Worm (Caenorhabditis elegans) whole organism, late embryonic: ENCODE data around the gene F28B1.9.

Experiments used
- C08G9.2 ChIP-seq: sonication (generic microtip); optimal IDR thresholded peaks from 2 replicates; lab custom pipeline; 2016; ENCODE audit warnings: mild to moderate bottlenecking, missing genetic modification characterization, moderate library complexity, missing compliant biosample characterization
- K02D7.2 ChIP-seq: sonication (generic microtip); optimal IDR thresholded peaks from 2 replicates; lab custom pipeline; 2017; ENCODE audit warnings: mild to moderate bottlenecking, missing genetic modification characterization, missing compliant biosample characterization
- ahr-1 ChIP-seq: sonication (generic microtip); optimal IDR thresholded peaks from 2 replicates; lab custom pipeline; 2016; ENCODE audit warnings: missing genetic modification characterization, missing compliant biosample characterization
- ama-1 ChIP-seq: fragments of 150-350 bp; optimal IDR thresholded peaks from 2 replicates; lab custom pipeline; 2014
- ceh-14 ChIP-seq: sonication (generic microtip); optimal IDR thresholded peaks from 2 replicates; lab custom pipeline; 2016; ENCODE audit warnings: missing genotype, missing genetic modification characterization, missing compliant biosample characterization
- ceh-18 ChIP-seq: sonication (generic microtip); optimal IDR thresholded peaks from 2 replicates; lab custom pipeline; 2016; ENCODE audit warnings: missing genetic modification characterization, missing compliant biosample characterization
- ceh-22 ChIP-seq: sonication (generic microtip); optimal IDR thresholded peaks from 2 replicates; lab custom pipeline; 2017; ENCODE audit warnings: missing biosample characterization, missing genetic modification characterization
- ceh-31 ChIP-seq: sonication (generic microtip); optimal IDR thresholded peaks from 2 replicates; lab custom pipeline; 2016; ENCODE audit warnings: missing genetic modification characterization, missing compliant biosample characterization
- ceh-34 ChIP-seq: sonication (generic microtip); optimal IDR thresholded peaks from 2 replicates; lab custom pipeline; 2016; ENCODE audit warnings: mild to moderate bottlenecking, missing genetic modification characterization, missing compliant biosample characterization
- ceh-45 ChIP-seq: fragments of 200-800 bp; sonication (Bioruptor generic); IDR thresholded peaks from 2 replicates; pipeline ENCODE4 v1.3.6; 2022; ENCODE audit warnings: missing genetic modification reagents, missing genetic modification characterization, missing compliant biosample characterization
- ceh-9 ChIP-seq: sonication (generic microtip); optimal IDR thresholded peaks from 2 replicates; lab custom pipeline; 2016; ENCODE audit warnings: mild to moderate bottlenecking, missing genetic modification characterization, inconsistent platforms, missing compliant biosample characterization
- che-1 ChIP-seq: sonication (generic microtip); optimal IDR thresholded peaks from 2 replicates; lab custom pipeline; 2016; ENCODE audit warnings: mild to moderate bottlenecking, missing genetic modification characterization, missing compliant biosample characterization
- dmd-4 ChIP-seq: sonication (generic microtip); optimal IDR thresholded peaks from 2 replicates; lab custom pipeline; 2016; ENCODE audit warnings: borderline replicate concordance, missing genetic modification characterization, missing compliant biosample characterization
- elt-2 ChIP-seq: sonication (generic microtip); optimal IDR thresholded peaks from 2 replicates; lab custom pipeline; 2016; ENCODE audit warnings: missing genetic modification reagents, missing genetic modification characterization, missing compliant biosample characterization
- elt-4 ChIP-seq: sonication (generic microtip); optimal IDR thresholded peaks from 2 replicates; lab custom pipeline; 2016; ENCODE audit warnings: missing genetic modification characterization, missing compliant biosample characterization
- eyg-1 ChIP-seq: sonication (generic microtip); optimal IDR thresholded peaks from 2 replicates; lab custom pipeline; 2016; ENCODE audit warnings: missing genotype, missing genetic modification characterization, missing compliant biosample characterization
- fkh-6 ChIP-seq: sonication (generic microtip); optimal IDR thresholded peaks from 2 replicates; lab custom pipeline; 2016; ENCODE audit warnings: missing genetic modification characterization, missing compliant biosample characterization
- gmeb-2 ChIP-seq: sonication (generic microtip); optimal IDR thresholded peaks from 2 replicates; lab custom pipeline; 2016; ENCODE audit warnings: missing genetic modification characterization, inconsistent platforms, missing compliant biosample characterization
- hlh-15 ChIP-seq: sonication (generic microtip); optimal IDR thresholded peaks from 2 replicates; lab custom pipeline; 2016; ENCODE audit warnings: missing genetic modification characterization, missing compliant biosample characterization
- hlh-8 ChIP-seq: sonication (generic microtip); optimal IDR thresholded peaks from 2 replicates; lab custom pipeline; 2016; ENCODE audit warnings: missing genotype, missing genetic modification characterization, missing compliant biosample characterization
- lim-6 ChIP-seq: sonication (generic microtip); optimal IDR thresholded peaks from 2 replicates; lab custom pipeline; 2016; ENCODE audit warnings: missing genetic modification characterization, missing compliant biosample characterization
- lin-11 ChIP-seq: fragments of 200-800 bp; sonication (Bioruptor generic); optimal IDR thresholded peaks from 2 replicates; lab custom pipeline; 2018; ENCODE audit warnings: mild to moderate bottlenecking, missing genetic modification characterization, missing compliant biosample characterization
- madf-2 ChIP-seq: sonication (generic microtip); optimal IDR thresholded peaks from 2 replicates; lab custom pipeline; 2017; ENCODE audit warnings: missing genetic modification characterization, missing compliant biosample characterization
- mec-3 ChIP-seq: sonication (generic microtip); optimal IDR thresholded peaks from 2 replicates; lab custom pipeline; 2016; ENCODE audit warnings: borderline replicate concordance, missing genetic modification characterization, missing compliant biosample characterization
- nfya-1 ChIP-seq: sonication (generic microtip); optimal IDR thresholded peaks from 2 replicates; lab custom pipeline; 2017; ENCODE audit warnings: missing genetic modification characterization, mild to moderate bottlenecking, missing compliant biosample characterization, antibody characterized with exemption, moderate library complexity
- nhr-11 ChIP-seq: fragments of 150-350 bp; optimal IDR thresholded peaks from 2 replicates; lab custom pipeline; 2014; ENCODE audit warnings: missing biosample characterization, missing genetic modification characterization
- nhr-232 ChIP-seq: sonication (generic microtip); optimal IDR thresholded peaks from 2 replicates; lab custom pipeline; 2016; ENCODE audit warnings: missing genetic modification characterization, missing compliant biosample characterization
- npax-4 ChIP-seq: sonication (generic microtip); optimal IDR thresholded peaks from 2 replicates; lab custom pipeline; 2016; ENCODE audit warnings: missing genetic modification characterization, missing compliant biosample characterization
- odd-2 ChIP-seq: sonication (generic microtip); optimal IDR thresholded peaks from 2 replicates; lab custom pipeline; 2017; ENCODE audit warnings: antibody characterized with exemption, mild to moderate bottlenecking, missing genetic modification characterization, missing compliant biosample characterization
- pax-1 ChIP-seq: fragments of 150-350 bp; optimal IDR thresholded peaks from 2 replicates; lab custom pipeline; 2014; ENCODE audit warnings: missing biosample characterization, missing genetic modification characterization
- pha-4 ChIP-seq: fragments of 150-350 bp; optimal IDR thresholded peaks from 2 replicates; lab custom pipeline; 2018; ENCODE audit warnings: missing biosample characterization, missing genetic modification reagents, missing genetic modification characterization
- ref-2 ChIP-seq: sonication (generic microtip); optimal IDR thresholded peaks from 2 replicates; lab custom pipeline; 2016; ENCODE audit warnings: missing genetic modification characterization, missing compliant biosample characterization
- rnt-1 ChIP-seq: sonication (generic microtip); optimal IDR thresholded peaks from 2 replicates; lab custom pipeline; 2016; ENCODE audit warnings: missing genetic modification characterization, missing compliant biosample characterization
- sdc-2 ChIP-seq: sonication (generic microtip); optimal IDR thresholded peaks from 2 replicates; lab custom pipeline; 2016; ENCODE audit warnings: missing genotype, missing genetic modification characterization, missing compliant biosample characterization
- sox-2 ChIP-seq: fragments of 200-800 bp; sonication (Bioruptor generic); IDR thresholded peaks from 2 replicates; pipeline ENCODE4 v1.3.6; 2022; ENCODE audit warnings: missing genetic modification reagents, missing genetic modification characterization, missing compliant biosample characterization
- sox-4 ChIP-seq: sonication (generic microtip); optimal IDR thresholded peaks from 2 replicates; lab custom pipeline; 2017; ENCODE audit warnings: mild to moderate bottlenecking, missing genetic modification characterization, inconsistent platforms, missing compliant biosample characterization
- unc-42 ChIP-seq: sonication (generic microtip); optimal IDR thresholded peaks from 2 replicates; lab custom pipeline; 2016; ENCODE audit warnings: missing genotype, missing genetic modification characterization, missing compliant biosample characterization
- unc-55 ChIP-seq: sonication (generic microtip); optimal IDR thresholded peaks from 2 replicates; lab custom pipeline; 2017; ENCODE audit warnings: missing biosample characterization, missing genetic modification reagents, missing genetic modification characterization
- unc-86 ChIP-seq: sonication (generic microtip); optimal IDR thresholded peaks from 2 replicates; lab custom pipeline; 2016; ENCODE audit warnings: missing genetic modification characterization, missing compliant biosample characterization

Gene F28B1.9

ce11 chrV:17035850-17036249 is 25.8 kb upstream of the F28B1.9 start, which contains the start of gene srz-94:
Gene srz-94 (minus strand): TSS chrV:17035950.
- TF ChIP-seq elt-4, result no peak
- TF ChIP-seq pax-1 (tag; lab: Kevin White, UChicago), result no peak
- TF ChIP-seq eyg-1 (tag; lab: Kevin White, UChicago), result no peak
- TF ChIP-seq lim-6 (tag; lab: Kevin White, UChicago), result no peak
- no peak for TF ChIP-seq madf-2 (tag; lab: Kevin White, UChicago)
- no peak for TF ChIP-seq nhr-232 (tag; lab: Kevin White, UChicago)
- TF ChIP-seq fkh-6, result no peak
- TF ChIP-seq ahr-1, result no peak
- TF ChIP-seq hlh-8 (tag; lab: Kevin White, UChicago), result no peak
- no peak for TF ChIP-seq unc-55 (GFP tag; lab: Kevin White, UChicago)
- no peak for TF ChIP-seq sdc-2 (tag; lab: Kevin White, UChicago)
- no peak for TF ChIP-seq ref-2 (tag; lab: Kevin White, UChicago)
- no peak for TF ChIP-seq ama-1 (lab: Kevin White, UChicago)
- no peak for TF ChIP-seq che-1 (tag; lab: Kevin White, UChicago)
- no peak for TF ChIP-seq ceh-34
- no peak for TF ChIP-seq ceh-14 (tag; lab: Kevin White, UChicago)
- TF ChIP-seq nhr-11 (tag; lab: Kevin White, UChicago), result no peak
- TF ChIP-seq ceh-9 (tag; lab: Kevin White, UChicago), result no peak
- TF ChIP-seq sox-4 (tag; lab: Kevin White, UChicago), result no peak

ce11 chrV:17042263-17042662 is 19.4 kb upstream of the F28B1.9 start, which contains the start of gene hpo-33:
Gene hpo-33 (plus strand): TSS chrV:17042563.
- TF ChIP-seq ceh-31 (tag; lab: Kevin White, UChicago), result no peak
- TF ChIP-seq madf-2 (tag; lab: Kevin White, UChicago), result no peak
- TF ChIP-seq dmd-4 (tag; lab: Kevin White, UChicago), result no peak
- TF ChIP-seq hlh-15 (tag; lab: Kevin White, UChicago), result no peak
- TF ChIP-seq sox-2, result no peak
- TF ChIP-seq sdc-2 (tag; lab: Kevin White, UChicago), result no peak
- TF ChIP-seq lim-6 (tag; lab: Kevin White, UChicago), result no peak
- no peak for TF ChIP-seq gmeb-2
- no peak for TF ChIP-seq C08G9.2
- TF ChIP-seq nfya-1 (tag; lab: Kevin White, UChicago), result no peak
- no peak for TF ChIP-seq eyg-1 (tag; lab: Kevin White, UChicago)
- TF ChIP-seq K02D7.2 (tag; lab: Kevin White, UChicago), result no peak
- no peak for TF ChIP-seq ceh-45 (GFP tag; lab: Robert Waterston, UW)
- TF ChIP-seq mec-3 (tag; lab: Kevin White, UChicago), result no peak
- no peak for TF ChIP-seq rnt-1 (tag; lab: Kevin White, UChicago)
- TF ChIP-seq ceh-18 (tag; lab: Kevin White, UChicago), result no peak
- TF ChIP-seq ceh-22 (tag; lab: Kevin White, UChicago), result no peak
- no peak for TF ChIP-seq npax-4 (tag; lab: Kevin White, UChicago)
- no peak for TF ChIP-seq lin-11 (tag; lab: Kevin White, UChicago)
- no peak for TF ChIP-seq unc-42

ce11 chrV:17044500-17044899 is 17.2 kb upstream of the F28B1.9 start, which contains the start of gene F28B1.2:
Gene F28B1.2 (plus strand): TSS chrV:17044800.
- no peak for TF ChIP-seq pha-4 (tag; lab: Kevin White, UChicago)
- TF ChIP-seq elt-2, result no peak
- TF ChIP-seq ceh-22 (tag; lab: Kevin White, UChicago), result no peak
- TF ChIP-seq odd-2 (tag; lab: Kevin White, UChicago), result no peak
- TF ChIP-seq fkh-6, result no peak
- no peak for TF ChIP-seq unc-42
- no peak for TF ChIP-seq hlh-15 (tag; lab: Kevin White, UChicago)
- TF ChIP-seq ceh-45 (GFP tag; lab: Robert Waterston, UW), result no peak
- TF ChIP-seq ceh-31 (tag; lab: Kevin White, UChicago), result no peak
- TF ChIP-seq unc-86 (tag; lab: Kevin White, UChicago), result no peak
